Worm (Caenorhabditis elegans) whole organism, early embryonic: ENCODE results near the gene ndua-12.
"Not testable (repeated sequence)": the region's sequence is repeated elsewhere in the genome, so short reads cannot be mapped to it uniquely, and the experiment has no call there.

Experiments
- B0310.2 ChIP-seq: sonication (generic microtip); optimal IDR thresholded peaks from 2 replicates; lab custom pipeline; 2016; ENCODE audit warnings: mild to moderate bottlenecking, missing genetic modification characterization, missing compliant biosample characterization
- F13C5.2 ChIP-seq: sonication (generic microtip); optimal IDR thresholded peaks from 2 replicates; lab custom pipeline; 2017; ENCODE audit warnings: mild to moderate bottlenecking, missing genetic modification characterization, inconsistent platforms, missing compliant biosample characterization
- aly-1 ChIP-seq: sonication (generic microtip); optimal IDR thresholded peaks from 2 replicates; lab custom pipeline; 2016; ENCODE audit warnings: missing genetic modification characterization, missing compliant biosample characterization
- ama-1 ChIP-seq: fragments of 150-350 bp; optimal IDR thresholded peaks from 2 replicates; lab custom pipeline; 2014
- ceh-13 ChIP-seq: fragments of 200-800 bp; sonication (Bioruptor generic); optimal IDR thresholded peaks from 2 replicates; lab custom pipeline; 2018; ENCODE audit warnings: mild to moderate bottlenecking, missing genetic modification characterization, missing compliant biosample characterization
- ceh-36 ChIP-seq: sonication (generic microtip); optimal IDR thresholded peaks from 2 replicates; lab custom pipeline; 2016; ENCODE audit warnings: missing genetic modification characterization, inconsistent platforms, missing compliant biosample characterization
- ets-7 ChIP-seq: sonication (generic microtip); optimal IDR thresholded peaks from 2 replicates; lab custom pipeline; 2016; ENCODE audit warnings: missing genotype, missing genetic modification characterization, missing compliant biosample characterization
- flt-1 ChIP-seq: fragments of 200-800 bp; sonication (Bioruptor generic); IDR thresholded peaks from 2 replicates; pipeline ENCODE4 v1.3.6; 2022; ENCODE audit warnings: missing genetic modification characterization, missing compliant biosample characterization
- hmbx-1 ChIP-seq: sonication (generic microtip); optimal IDR thresholded peaks from 2 replicates; lab custom pipeline; 2016; ENCODE audit warnings: mild to moderate bottlenecking, missing genetic modification characterization, missing compliant biosample characterization
- hmg-4 ChIP-seq: fragments of 200-800 bp; sonication (Bioruptor generic); optimal IDR thresholded peaks from 2 replicates; lab custom pipeline; 2018; ENCODE audit warnings: mild to moderate bottlenecking, missing genetic modification characterization, missing compliant biosample characterization
- hnd-1 ChIP-seq: sonication (generic microtip); optimal IDR thresholded peaks from 2 replicates; lab custom pipeline; 2016; ENCODE audit warnings: missing genetic modification characterization, missing compliant biosample characterization
- pes-1 ChIP-seq: fragments of 200-800 bp; sonication (Bioruptor generic); IDR thresholded peaks from 2 replicates; pipeline ENCODE4 v1.3.6; 2022; ENCODE audit warnings: missing genetic modification reagents, missing genetic modification characterization, missing compliant biosample characterization
- scrt-1 ChIP-seq: fragments of 200-800 bp; sonication (Bioruptor generic); IDR thresholded peaks from 2 replicates; pipeline ENCODE4 v1.3.6; 2022; ENCODE audit warnings: missing genetic modification characterization, missing compliant biosample characterization
- sea-1 ChIP-seq: fragments of 200-800 bp; sonication (Bioruptor generic); conservative IDR thresholded peaks from 2 replicates; pipeline ENCODE4 v1.3.6; 2022; ENCODE audit warnings: missing genetic modification characterization, missing compliant biosample characterization
- tbx-11 ChIP-seq: fragments of 200-800 bp; sonication (Bioruptor generic); IDR thresholded peaks from 2 replicates; pipeline ENCODE4 v1.3.6; 2022; ENCODE audit warnings: missing genetic modification characterization, missing compliant biosample characterization
- tbx-37 ChIP-seq: fragments of 200-800 bp; sonication (Bioruptor generic); conservative IDR thresholded peaks from 2 replicates; pipeline ENCODE4 v1.3.6; 2022; ENCODE audit warnings: missing genetic modification reagents, missing genetic modification characterization, missing compliant biosample characterization
- tra-4 ChIP-seq: sonication (generic microtip); optimal IDR thresholded peaks from 2 replicates; lab custom pipeline; 2017; ENCODE audit warnings: missing genetic modification characterization, missing compliant biosample characterization

ndua-12 gene

ce11 chrIV:2719734-2720133 is at the start of gene ndua-12:
ndua-12 (minus strand) TSS chrIV:2719834.
- not testable (repeated sequence) for TF ChIP-seq flt-1 (GFP tag; lab: Robert Waterston, UW); tbx-11 (GFP tag; lab: Robert Waterston, UW); hmbx-1 (tag; lab: Kevin White, UChicago)

- TF ChIP-seq tra-4 (no peak), hmbx-1 (tag; lab: Kevin White, UChicago) (no peak), ceh-13 (no peak), sea-1 (no peak), tbx-37 (GFP tag; lab: Robert Waterston, UW) (no peak), ceh-36 (tag; lab: Kevin White, UChicago) (no peak), ama-1 (lab: Kevin White, UChicago) (no peak), flt-1 (GFP tag; lab: Robert Waterston, UW) (no peak), B0310.2 (tag; lab: Kevin White, UChicago) (no peak), ets-7 (tag; lab: Kevin White, UChicago) (no peak)
Measured at ce11 chrIV:2765048-2765708, 45.5 kb upstream of the ndua-12 start.

- TF ChIP-seq sea-1 (no peak), hmbx-1 (tag; lab: Kevin White, UChicago) (no peak), aly-1 (no peak), ama-1 (lab: Kevin White, UChicago) (no peak), ceh-13 (no peak), ceh-36 (tag; lab: Kevin White, UChicago) (no peak), tbx-37 (GFP tag; lab: Robert Waterston, UW) (no peak), tra-4 (no peak), B0310.2 (tag; lab: Kevin White, UChicago) (no peak), tbx-11 (GFP tag; lab: Robert Waterston, UW) (no peak)
Measured at ce11 chrIV:2764160-2764559, 44.5 kb upstream of the ndua-12 start.

- TF ChIP-seq flt-1 (GFP tag; lab: Robert Waterston, UW) (no peak), ceh-36 (tag; lab: Kevin White, UChicago) (no peak), hmg-4 (GFP tag; lab: Kevin White, UChicago) (no peak), tbx-11 (GFP tag; lab: Robert Waterston, UW) (no peak), scrt-1 (no peak), F13C5.2 (tag; lab: Kevin White, UChicago) (no peak), tbx-37 (GFP tag; lab: Robert Waterston, UW) (no peak), tra-4 (no peak), pes-1 (GFP tag; lab: Robert Waterston, UW) (no peak), ceh-13 (no peak), hmbx-1 (tag; lab: Kevin White, UChicago) (no peak), B0310.2 (tag; lab: Kevin White, UChicago) (no peak), ets-7 (tag; lab: Kevin White, UChicago) (no peak), ama-1 (lab: Kevin White, UChicago) (no peak)
Measured at ce11 chrIV:2762380-2762779, 42.7 kb upstream of the ndua-12 start, which contains the start of gene Y54G2A.77. Y54G2A.77 (plus strand) TSS chrIV:2762680.

- no peak for TF ChIP-seq pes-1 (GFP tag; lab: Robert Waterston, UW)
- no peak for TF ChIP-seq tbx-11 (GFP tag; lab: Robert Waterston, UW)
- no peak for TF ChIP-seq tbx-37 (GFP tag; lab: Robert Waterston, UW)
Measured at ce11 chrIV:2761477-2761876, 41.8 kb upstream of the ndua-12 start.

ce11 chrIV:2759163-2759562 is 39.5 kb upstream of the ndua-12 start, which contains the start of gene Y54G2A.38:
Y54G2A.38 (plus strand) TSS chrIV:2759463.
- no peak for TF ChIP-seq hmg-4 (GFP tag; lab: Kevin White, UChicago)
- TF ChIP-seq tbx-37 (GFP tag; lab: Robert Waterston, UW) = no peak
- TF ChIP-seq sea-1 = no peak
- no peak for TF ChIP-seq ets-7 (tag; lab: Kevin White, UChicago)
- no peak for TF ChIP-seq ama-1 (lab: Kevin White, UChicago)
- no peak for TF ChIP-seq pes-1 (GFP tag; lab: Robert Waterston, UW)
- TF ChIP-seq scrt-1 = no peak
- no peak for TF ChIP-seq tbx-11 (GFP tag; lab: Robert Waterston, UW)
- no peak for TF ChIP-seq hnd-1 (tag; lab: Kevin White, UChicago)
- TF ChIP-seq B0310.2 (tag; lab: Kevin White, UChicago) = no peak
- no peak for TF ChIP-seq aly-1
- TF ChIP-seq ceh-13 = no peak
- TF ChIP-seq hmbx-1 (tag; lab: Kevin White, UChicago) = no peak
- TF ChIP-seq F13C5.2 (tag; lab: Kevin White, UChicago) = no peak
- TF ChIP-seq ceh-36 (tag; lab: Kevin White, UChicago) = no peak
- TF ChIP-seq tra-4 = no peak
- TF ChIP-seq flt-1 (GFP tag; lab: Robert Waterston, UW) = no peak

ce11 chrIV:2758079-2758478 is 38.4 kb upstream of the ndua-12 start:
- TF ChIP-seq pes-1 (GFP tag; lab: Robert Waterston, UW) (no peak), tbx-11 (GFP tag; lab: Robert Waterston, UW) (no peak), hmbx-1 (tag; lab: Kevin White, UChicago) (no peak), flt-1 (GFP tag; lab: Robert Waterston, UW) (no peak), ama-1 (lab: Kevin White, UChicago) (no peak), hmg-4 (GFP tag; lab: Kevin White, UChicago) (no peak), ceh-13 (no peak), hnd-1 (tag; lab: Kevin White, UChicago) (no peak), ets-7 (tag; lab: Kevin White, UChicago) (no peak), B0310.2 (tag; lab: Kevin White, UChicago) (no peak), tbx-37 (GFP tag; lab: Robert Waterston, UW) (no peak)
